Worm (Caenorhabditis elegans) whole organism, L1 larva: Measurements from ENCODE around the gene K10B4.3.
A peak's percentile ranks its signal among the peaks of the same experiment; 100 is the strongest.

Experiments used
- C04F5.9 ChIP-seq: sonication (generic microtip); optimal IDR thresholded peaks from 2 replicates; lab custom pipeline; 2016; ENCODE audit warnings: missing genetic modification characterization, missing compliant biosample characterization
- C16A3.4 ChIP-seq: fragments of 150-350 bp; optimal IDR thresholded peaks from 2 replicates; lab custom pipeline; 2014; ENCODE audit warnings: missing biosample characterization, missing genetic modification characterization
- C34B4.2 ChIP-seq: sonication (generic microtip); optimal IDR thresholded peaks from 2 replicates; lab custom pipeline; 2017; ENCODE audit warnings: mild to moderate bottlenecking, missing genetic modification characterization, missing compliant biosample characterization
- F16B12.6 ChIP-seq: fragments of 150-350 bp; optimal IDR thresholded peaks from 2 replicates; lab custom pipeline; 2014; ENCODE audit warnings: missing biosample characterization, missing genetic modification characterization
- aha-1 ChIP-seq: fragments of 150-350 bp; optimal IDR thresholded peaks from 2 replicates; lab custom pipeline; 2014; ENCODE audit warnings: missing biosample characterization, missing genetic modification characterization
- alr-1 ChIP-seq: fragments of 200-800 bp; sonication (Bioruptor generic); optimal IDR thresholded peaks from 2 replicates; lab custom pipeline; 2018; ENCODE audit warnings: borderline replicate concordance, mild to moderate bottlenecking, missing genetic modification characterization, missing compliant biosample characterization
- aly-2 ChIP-seq: fragments of 150-350 bp; optimal IDR thresholded peaks from 2 replicates; lab custom pipeline; 2014; ENCODE audit warnings: missing biosample characterization, missing genetic modification characterization
- ama-1 ChIP-seq: fragments of 150-350 bp; optimal IDR thresholded peaks from 2 replicates; lab custom pipeline; 2014
- ceh-8 ChIP-seq: fragments of 200-800 bp; sonication (Bioruptor generic); optimal IDR thresholded peaks from 2 replicates; lab custom pipeline; 2018; ENCODE audit warnings: mild to moderate bottlenecking, missing genetic modification characterization, moderate library complexity, missing compliant biosample characterization
- ceh-82 ChIP-seq, 3 experiments: fragments of 150-350 bp in 1 of 3; sonication (generic microtip) in 2 of 3; optimal IDR thresholded peaks; 2 replicates each; lab custom pipeline; 2014 to 2017; ENCODE audit warnings: missing biosample characterization in 3 of 3, missing genetic modification characterization in 3 of 3
- ceh-90 ChIP-seq: sonication (generic microtip); optimal IDR thresholded peaks from 2 replicates; lab custom pipeline; 2016; ENCODE audit warnings: missing genetic modification characterization, missing compliant biosample characterization
- ces-1 ChIP-seq: fragments of 150-350 bp; optimal IDR thresholded peaks from 2 replicates; lab custom pipeline; 2014; ENCODE audit warnings: missing biosample characterization, missing genetic modification reagents, missing genetic modification characterization
- dpl-1 ChIP-seq, 3 experiments: fragments of 150-350 bp in 2 of 3; sonication (generic microtip) in 1 of 3; optimal IDR thresholded peaks; 2 replicates each; lab custom pipeline; 2014 to 2017; ENCODE audit warnings: missing biosample characterization in 3 of 3, missing genetic modification characterization in 3 of 3, missing genetic modification reagents in 3 of 3
- dsc-1 ChIP-seq: sonication (generic microtip); optimal IDR thresholded peaks from 2 replicates; lab custom pipeline; 2016; ENCODE audit warnings: mild to moderate bottlenecking, missing genetic modification characterization, missing compliant biosample characterization
- elt-3 ChIP-seq, 6 experiments: fragments of 150-350 bp in 1 of 6; sonication (generic microtip); optimal IDR thresholded peaks; 2 replicates each; lab custom pipeline; 2017 to 2018; ENCODE audit warnings: missing biosample characterization in 6 of 6, missing genetic modification characterization in 6 of 6, inconsistent platforms in 1 of 6
- fkh-10 ChIP-seq: sonication (generic microtip); optimal IDR thresholded peaks from 2 replicates; lab custom pipeline; 2017; ENCODE audit warnings: missing biosample characterization, missing genetic modification reagents, missing genetic modification characterization
- fkh-4 ChIP-seq: sonication (generic microtip); optimal IDR thresholded peaks from 2 replicates; lab custom pipeline; 2016; ENCODE audit warnings: missing compliant biosample characterization, missing genetic modification characterization, borderline replicate concordance
- fkh-8 ChIP-seq: sonication (generic microtip); optimal IDR thresholded peaks from 2 replicates; lab custom pipeline; 2016; ENCODE audit warnings: mild to moderate bottlenecking, missing genetic modification characterization, missing compliant biosample characterization
- hpl-2 ChIP-seq: fragments of 150-350 bp; optimal IDR thresholded peaks from 2 replicates; lab custom pipeline; 2014; ENCODE audit warnings: missing biosample characterization, missing genetic modification reagents, missing genetic modification characterization
- irx-1 ChIP-seq: sonication (generic microtip); optimal IDR thresholded peaks from 2 replicates; lab custom pipeline; 2016; ENCODE audit warnings: missing genetic modification characterization, missing compliant biosample characterization
- lin-13 ChIP-seq: fragments of 150-350 bp; optimal IDR thresholded peaks from 2 replicates; lab custom pipeline; 2014; ENCODE audit warnings: missing biosample characterization, missing genetic modification reagents, missing genetic modification characterization
- lir-3 ChIP-seq: sonication (generic microtip); optimal IDR thresholded peaks from 2 replicates; lab custom pipeline; 2016; ENCODE audit warnings: mild to moderate bottlenecking, missing genetic modification characterization, moderate library complexity, missing compliant biosample characterization; ENCODE audit not compliant: poor library complexity
- mdl-1 ChIP-seq, 2 experiments: fragments of 150-350 bp; optimal IDR thresholded peaks; 2 replicates each; lab custom pipeline; 2014 to 2017; ENCODE audit warnings: missing biosample characterization in 2 of 2, missing genetic modification characterization in 2 of 2, inconsistent platforms in 1 of 2
- mef-2 ChIP-seq: fragments of 150-350 bp; optimal IDR thresholded peaks from 2 replicates; lab custom pipeline; 2014; ENCODE audit warnings: missing biosample characterization, missing genetic modification characterization
- nhr-20 ChIP-seq: sonication (generic microtip); optimal IDR thresholded peaks from 2 replicates; lab custom pipeline; 2016; ENCODE audit warnings: mild to moderate bottlenecking, missing genetic modification characterization, missing compliant biosample characterization
- nhr-47 ChIP-seq: sonication (generic microtip); optimal IDR thresholded peaks from 2 replicates; lab custom pipeline; 2016; ENCODE audit warnings: mild to moderate bottlenecking, missing genetic modification characterization, moderate library complexity, missing compliant biosample characterization
- nhr-71 ChIP-seq: sonication (generic microtip); optimal IDR thresholded peaks from 2 replicates; lab custom pipeline; 2016; ENCODE audit warnings: mild to moderate bottlenecking, missing genetic modification characterization, moderate library complexity, missing compliant biosample characterization
- nhr-84 ChIP-seq: sonication (generic microtip); optimal IDR thresholded peaks from 2 replicates; lab custom pipeline; 2017; ENCODE audit warnings: missing biosample characterization, missing genetic modification characterization
- nhr-85 ChIP-seq: sonication (generic microtip); peaks from one replicate; lab custom pipeline; 2016; ENCODE audit warnings: missing genetic modification characterization, inconsistent platforms, missing compliant biosample characterization
- nhr-90 ChIP-seq: sonication (generic microtip); optimal IDR thresholded peaks from 2 replicates; lab custom pipeline; 2016; ENCODE audit warnings: mild to moderate bottlenecking, missing genetic modification characterization, missing compliant biosample characterization; ENCODE audit not compliant: poor library complexity
- pag-3 ChIP-seq: sonication (generic microtip); optimal IDR thresholded peaks from 2 replicates; lab custom pipeline; 2017; ENCODE audit warnings: missing genetic modification characterization, mild to moderate bottlenecking, missing compliant biosample characterization, antibody characterized with exemption, borderline replicate concordance; ENCODE audit not compliant: insufficient read depth
- pax-3 ChIP-seq: fragments of 200-800 bp; sonication (Bioruptor generic); optimal IDR thresholded peaks from 2 replicates; lab custom pipeline; 2018; ENCODE audit warnings: mild to moderate bottlenecking, missing genetic modification characterization, moderate library complexity, missing compliant biosample characterization
- pqm-1 ChIP-seq: sonication (generic microtip); optimal IDR thresholded peaks from 3 replicates; lab custom pipeline; 2017; ENCODE audit warnings: missing biosample characterization, missing genetic modification characterization
- rnt-1 ChIP-seq: sonication (generic microtip); optimal IDR thresholded peaks from 2 replicates; lab custom pipeline; 2016; ENCODE audit warnings: mild to moderate bottlenecking, missing genetic modification characterization, moderate library complexity, missing compliant biosample characterization
- snu-23 ChIP-seq: sonication (generic microtip); optimal IDR thresholded peaks from 2 replicates; lab custom pipeline; 2016; ENCODE audit warnings: missing genetic modification characterization, missing compliant biosample characterization
- sox-4 ChIP-seq: sonication (generic microtip); optimal IDR thresholded peaks from 2 replicates; lab custom pipeline; 2016; ENCODE audit warnings: missing genetic modification characterization, missing compliant biosample characterization
- sptf-1 ChIP-seq: fragments of 150-350 bp; optimal IDR thresholded peaks from 2 replicates; lab custom pipeline; 2014; ENCODE audit warnings: missing biosample characterization, missing genetic modification characterization
- sup-37 ChIP-seq: fragments of 200-800 bp; sonication (Bioruptor generic); optimal IDR thresholded peaks from 2 replicates; lab custom pipeline; 2018; ENCODE audit warnings: mild to moderate bottlenecking, missing genetic modification characterization, missing compliant biosample characterization
- tlp-1 ChIP-seq: fragments of 150-350 bp; optimal IDR thresholded peaks from 2 replicates; lab custom pipeline; 2014; ENCODE audit warnings: missing biosample characterization, missing genetic modification characterization
- unc-30 ChIP-seq: sonication (generic microtip); optimal IDR thresholded peaks from 2 replicates; lab custom pipeline; 2017; ENCODE audit warnings: missing biosample characterization, missing genetic modification characterization
- unc-62 ChIP-seq: fragments of 150-350 bp; optimal IDR thresholded peaks from 2 replicates; lab custom pipeline; 2014; ENCODE audit warnings: missing biosample characterization, missing genetic modification reagents, missing genetic modification characterization
- vab-15 ChIP-seq: sonication (generic microtip); optimal IDR thresholded peaks from 2 replicates; lab custom pipeline; 2017; ENCODE audit warnings: missing genotype, mild to moderate bottlenecking, missing genetic modification characterization, missing compliant biosample characterization
- xbp-1 ChIP-seq: sonication (generic microtip); optimal IDR thresholded peaks from 2 replicates; lab custom pipeline; 2016; ENCODE audit warnings: missing genetic modification characterization, missing compliant biosample characterization
- zag-1 ChIP-seq: fragments of 150-350 bp; optimal IDR thresholded peaks from 2 replicates; lab custom pipeline; 2014; ENCODE audit warnings: missing biosample characterization, missing genetic modification characterization
- ztf-11 ChIP-seq, 2 experiments: sonication (generic microtip); optimal IDR thresholded peaks; 2 replicates each; lab custom pipeline; 2016 to 2017; ENCODE audit warnings: missing genetic modification characterization in 2 of 2, missing biosample characterization in 1 of 2, missing compliant biosample characterization in 1 of 2
- ztf-4 ChIP-seq: fragments of 150-350 bp; optimal IDR thresholded peaks from 2 replicates; lab custom pipeline; 2014; ENCODE audit warnings: missing biosample characterization, missing genetic modification characterization

The K10B4.3 gene

ce11 chrII:155904-156303 lies 34.9 kb upstream of the K10B4.3 start, which contains the start of gene mrpl-28 (continued):
- peak; percentile 97 for TF ChIP-seq rnt-1
- TF ChIP-seq alr-1: no peak
- TF ChIP-seq ceh-82 (tag; optimal IDR thresholded peaks at IDR 0.05; lab: Kevin White, UChicago): peak; percentile 94 to 97 (median 95)
- peak; percentile 27 for TF ChIP-seq C34B4.2 (tag; lab: Kevin White, UChicago)
- TF ChIP-seq ceh-90: peak; percentile 72
- peak; percentile 68 for TF ChIP-seq mef-2
- peak; percentile 19 for TF ChIP-seq pqm-1 (tag; lab: Kevin White, UChicago)
- TF ChIP-seq C16A3.4: peak; percentile 95
- peak; percentile 71 for TF ChIP-seq unc-30 (tag; lab: Kevin White, UChicago)
- peak in 3 of 6 experiments; percentile 61 to 89 (median 84) for TF ChIP-seq elt-3 (tag; optimal IDR thresholded peaks at IDR 0.05; lab: Kevin White, UChicago)
- peak in 1 of 2 experiments; percentile 85 for TF ChIP-seq mdl-1 (tag; optimal IDR thresholded peaks at IDR 0.05; lab: Kevin White, UChicago)
- TF ChIP-seq aly-2: peak; percentile 92
- TF ChIP-seq sptf-1 (tag; lab: Kevin White, UChicago): no peak
- peak; percentile 59 for TF ChIP-seq ama-1 (lab: Kevin White, UChicago)
- peak; percentile 95 for TF ChIP-seq irx-1
- peak; percentile 98 for TF ChIP-seq nhr-90 (tag; lab: Kevin White, UChicago)
- peak; percentile 97 to 98 (median 97) for TF ChIP-seq dpl-1 (GFP tag; optimal IDR thresholded peaks at IDR 0.05; lab: Kevin White, UChicago)
- TF ChIP-seq C04F5.9: peak; percentile 90
- peak; percentile 93 for TF ChIP-seq ztf-4
- TF ChIP-seq vab-15: no peak
- peak; percentile 95 for TF ChIP-seq dsc-1
- TF ChIP-seq unc-62 (GFP tag; lab: Kevin White, UChicago): no peak
- peak; percentile 100 for TF ChIP-seq F16B12.6 (tag; lab: Kevin White, UChicago)
- TF ChIP-seq snu-23 (GFP tag; lab: Kevin White, UChicago): peak; percentile 98
- peak; percentile 94 for TF ChIP-seq fkh-8
- peak; percentile 63 for TF ChIP-seq fkh-10 (GFP tag; lab: Kevin White, UChicago)
- TF ChIP-seq lin-13 (GFP tag; lab: Kevin White, UChicago): peak; percentile 97
- peak; percentile 19 to 91 for TF ChIP-seq ztf-11 (tag; optimal IDR thresholded peaks at IDR 0.05; lab: Kevin White, UChicago)
- peak; percentile 69 for TF ChIP-seq aha-1
- TF ChIP-seq nhr-20 (tag; lab: Kevin White, UChicago): peak; percentile 97
- TF ChIP-seq nhr-71 (tag; lab: Kevin White, UChicago): peak; percentile 98
- TF ChIP-seq pag-3 (tag; lab: Kevin White, UChicago): no peak
- TF ChIP-seq fkh-4 (tag; lab: Kevin White, UChicago): peak; percentile 74
- TF ChIP-seq sox-4 (tag; lab: Kevin White, UChicago): peak; percentile 84
- peak; percentile 96 for TF ChIP-seq xbp-1

- TF ChIP-seq ces-1 (no peak), dpl-1 (GFP tag; optimal IDR thresholded peaks at IDR 0.05; lab: Kevin White, UChicago) (no peak), aly-2 (no peak), vab-15 (no peak)
- TF ChIP-seq, all 84 proteins: peak for 0
Measured at ce11 chrII:152283-152682, 31.3 kb upstream of the K10B4.3 start, which contains the start of gene T25D3.3. Gene T25D3.3 (plus strand): TSS chrII:152583.

- TF ChIP-seq xbp-1 (no peak), tlp-1 (no peak), lir-3 (tag; lab: Kevin White, UChicago) (no peak), pag-3 (tag; lab: Kevin White, UChicago) (no peak), ceh-8 (GFP tag; lab: Kevin White, UChicago) (no peak), nhr-84 (tag; lab: Kevin White, UChicago) (no peak), vab-15 (no peak), zag-1 (tag; lab: Kevin White, UChicago) (no peak), pax-3 (tag; lab: Kevin White, UChicago) (no peak), sup-37 (GFP tag; lab: Kevin White, UChicago) (no peak), nhr-47 (no peak), aly-2 (no peak), alr-1 (no peak), nhr-20 (tag; lab: Kevin White, UChicago) (no peak), elt-3 (tag; optimal IDR thresholded peaks at IDR 0.05; lab: Kevin White, UChicago) (no peak), hpl-2 (GFP tag; lab: Kevin White, UChicago) (no peak), nhr-85 (tag; lab: Kevin White, UChicago) (no peak)
Measured at ce11 chrII:151495-151894, 30.5 kb upstream of the K10B4.3 start.
